Worm (Caenorhabditis elegans): Measurements from ENCODE around the gene dmd-7.

DNA sequence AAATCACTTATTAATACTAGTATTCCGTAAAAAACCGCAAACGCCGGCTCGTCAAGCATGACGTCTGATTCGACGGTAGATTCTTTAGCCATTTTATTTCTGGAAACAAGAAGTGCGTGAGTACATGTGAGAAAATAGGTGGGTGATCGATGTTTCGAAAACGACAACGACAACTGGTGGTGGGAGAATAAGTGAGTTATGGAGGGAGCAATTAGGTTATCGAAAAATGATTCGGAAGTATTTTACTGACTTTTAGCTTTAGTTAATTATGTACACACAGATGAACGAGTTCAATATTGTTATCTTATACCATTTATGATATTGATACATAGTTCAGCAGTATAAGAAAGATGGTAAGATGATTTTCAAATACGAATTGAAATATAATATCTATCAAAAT, 39.6 kb downstream of the dmd-7 start, which contains the start of gene srn-1:
- TF ChIP-seq ref-1 (GFP tag; conservative IDR thresholded peaks at IDR 0.05) (no peak), klf-2 (GFP tag; conservative IDR thresholded peaks at IDR 0.05) (no peak), T22C8.4 (GFP tag; IDR thresholded peaks at IDR 0.05) (no peak), ztf-23 (GFP tag; IDR thresholded peaks at IDR 0.05) (no peak), cog-1 (tag; optimal IDR thresholded peaks at IDR 0.05) (no peak), ztf-29 (GFP tag; IDR thresholded peaks at IDR 0.05) (no peak), flt-1 (GFP tag; IDR thresholded peaks at IDR 0.05) (no peak)

Data from whole organism, midembryonic.